Worm (Caenorhabditis elegans): ENCODE results near the gene D1046.4.

The D1046.4 gene

ce11 chrIV:8893746-8894145, 39.9 kb upstream of the D1046.4 start, which contains the start of gene rad-54.L2 (continued):
- TF ChIP-seq ceh-27 (GFP tag; optimal IDR thresholded peaks at IDR 0.05): no peak
- TF ChIP-seq hlh-12 (tag; optimal IDR thresholded peaks at IDR 0.05): no peak
- TF ChIP-seq mxl-1 (tag; optimal IDR thresholded peaks at IDR 0.05): no peak
- TF ChIP-seq hrde-1 (tag; optimal IDR thresholded peaks at IDR 0.05; ENCODE audit: borderline replicate concordance): peak; percentile 30
- peak; percentile 78 for TF ChIP-seq attf-5 (GFP tag; optimal IDR thresholded peaks at IDR 0.05)
- TF ChIP-seq let-526 (GFP tag; IDR thresholded peaks at IDR 0.05): no peak
- no peak for TF ChIP-seq sea-2 (GFP tag; IDR thresholded peaks at IDR 0.05)
- no peak for TF ChIP-seq unc-130 (GFP tag; optimal IDR thresholded peaks at IDR 0.05)
- TF ChIP-seq bed-2 (GFP tag; IDR thresholded peaks at IDR 0.05): no peak
- TF ChIP-seq hsf-1 (GFP tag; IDR thresholded peaks at IDR 0.05): peak; percentile 84
- TF ChIP-seq nhr-179 (tag; optimal IDR thresholded peaks at IDR 0.05): no peak
- no peak for TF ChIP-seq mel-28 (tag; optimal IDR thresholded peaks at IDR 0.05; ENCODE audit: borderline replicate concordance)
- peak; percentile 37 for TF ChIP-seq lin-54 (GFP tag; optimal IDR thresholded peaks at IDR 0.05)
- no peak for TF ChIP-seq aptf-2 (GFP tag; conservative IDR thresholded peaks at IDR 0.05)
- TF ChIP-seq F55B11.4 (tag; optimal IDR thresholded peaks at IDR 0.05; ENCODE audit: borderline replicate concordance, insufficient read depth): no peak
- TF ChIP-seq pbrm-1 (GFP tag; IDR thresholded peaks at IDR 0.05): peak; percentile 42; the same call in 1 of the 2 replicates
- TF ChIP-seq F22D6.2 (tag; optimal IDR thresholded peaks at IDR 0.05): no peak
- TF ChIP-seq tbx-9 (tag; optimal IDR thresholded peaks at IDR 0.05; ENCODE audit: borderline replicate concordance): no peak
- TF ChIP-seq madf-6 (GFP tag; IDR thresholded peaks at IDR 0.05): peak; percentile 46; the same call in 1 of the 2 replicates
- TF ChIP-seq F52B5.7 (tag; optimal IDR thresholded peaks at IDR 0.05): no peak
- no peak for TF ChIP-seq somi-1 (GFP tag; optimal IDR thresholded peaks at IDR 0.05)
- peak; percentile 77 for TF ChIP-seq mcd-1 (GFP tag; IDR thresholded peaks at IDR 0.05)
- no peak for TF ChIP-seq Y79H2A.3 (GFP tag; conservative IDR thresholded peaks at IDR 0.05)
- no peak for TF ChIP-seq nhr-90 (tag; optimal IDR thresholded peaks at IDR 0.05)
- no peak for TF ChIP-seq let-607 (tag; optimal IDR thresholded peaks at IDR 0.05)
- no peak for TF ChIP-seq B0261.1 (tag; optimal IDR thresholded peaks at IDR 0.05)
- no peak for TF ChIP-seq ztf-25 (GFP tag; IDR thresholded peaks at IDR 0.05)
- TF ChIP-seq B0336.3 (GFP tag; IDR thresholded peaks at IDR 0.05): no peak
- TF ChIP-seq hmg-1.2 (GFP tag; IDR thresholded peaks at IDR 0.05): peak; percentile 69; the same call in 1 of the 2 replicates
- no peak for TF ChIP-seq B0019.2 (GFP tag; conservative IDR thresholded peaks at IDR 0.05)
- no peak for TF ChIP-seq gei-17 (GFP tag; optimal IDR thresholded peaks at IDR 0.05)
- TF ChIP-seq ztf-6 (GFP tag; IDR thresholded peaks at IDR 0.05): no peak
- TF ChIP-seq madf-8 (GFP tag; conservative IDR thresholded peaks at IDR 0.05): no peak
- peak; percentile 15 for TF ChIP-seq rpc-1 (optimal IDR thresholded peaks at IDR 0.05)
- no peak for TF ChIP-seq rpc-1 (tag; optimal IDR thresholded peaks at IDR 0.05)
- 0 out of 2 replicates have a peak, but pooled peaks have one; percentile 14 for TF ChIP-seq dox-1 (GFP tag; IDR thresholded peaks at IDR 0.05)
- no peak for TF ChIP-seq lir-1 (GFP tag; conservative IDR thresholded peaks at IDR 0.05)
- no peak for TF ChIP-seq lag-1 (GFP tag; IDR thresholded peaks at IDR 0.05)
- TF ChIP-seq zim-3 (tag; optimal IDR thresholded peaks at IDR 0.05): no peak
- no peak for TF ChIP-seq dpff-1 (tag; optimal IDR thresholded peaks at IDR 0.05)
- no peak for TF ChIP-seq ZK185.1 (tag; optimal IDR thresholded peaks at IDR 0.05; ENCODE audit: poor library complexity, severe bottlenecking)
- no peak for TF ChIP-seq him-1 (tag; optimal IDR thresholded peaks at IDR 0.05)
- TF ChIP-seq bed-1 (GFP tag; IDR thresholded peaks at IDR 0.05): no peak
- TF ChIP-seq attf-6 (GFP tag; IDR thresholded peaks at IDR 0.05): no peak
- TF ChIP-seq F33H1.4 (GFP tag; IDR thresholded peaks at IDR 0.05): peak; percentile 33; the same call in 1 of the 2 replicates
- peak; percentile 48 for TF ChIP-seq lin-40 (tag; optimal IDR thresholded peaks at IDR 0.05)
- no peak for TF ChIP-seq chd-7 (tag; optimal IDR thresholded peaks at IDR 0.05)
- no peak for TF ChIP-seq atf-7 (tag; optimal IDR thresholded peaks at IDR 0.05)
- no peak for TF ChIP-seq ama-1 (optimal IDR thresholded peaks at IDR 0.05)
- no peak for TF ChIP-seq ama-1 (GFP tag; optimal IDR thresholded peaks at IDR 0.05)
